Worm (Caenorhabditis elegans) whole organism, late embryonic: ENCODE measurements around the gene Y53F4B.62.

ENCODE experiments used
- C08G9.2 ChIP-seq: sonication (generic microtip); optimal IDR thresholded peaks from 2 replicates; lab custom pipeline; 2016; ENCODE audit warnings: mild to moderate bottlenecking, missing genetic modification characterization, moderate library complexity, missing compliant biosample characterization
- F13H6.1 ChIP-seq: sonication (generic microtip); optimal IDR thresholded peaks from 2 replicates; lab custom pipeline; 2016; ENCODE audit warnings: missing genetic modification characterization, missing compliant biosample characterization
- K02D7.2 ChIP-seq: sonication (generic microtip); optimal IDR thresholded peaks from 2 replicates; lab custom pipeline; 2017; ENCODE audit warnings: mild to moderate bottlenecking, missing genetic modification characterization, missing compliant biosample characterization
- T23F11.4 ChIP-seq: fragments of 200-800 bp; sonication (Bioruptor generic); optimal IDR thresholded peaks from 2 replicates; lab custom pipeline; 2018; ENCODE audit warnings: mild to moderate bottlenecking, missing genetic modification characterization, missing compliant biosample characterization
- Y22D7AL.16 ChIP-seq: sonication (generic microtip); optimal IDR thresholded peaks from 2 replicates; lab custom pipeline; 2016; ENCODE audit warnings: missing genetic modification characterization, missing compliant biosample characterization
- ceh-19 ChIP-seq: fragments of 200-800 bp; sonication (Bioruptor generic); optimal IDR thresholded peaks from 2 replicates; lab custom pipeline; 2018; ENCODE audit warnings: mild to moderate bottlenecking, missing genetic modification characterization, missing compliant biosample characterization
- ceh-2 ChIP-seq: sonication (generic microtip); optimal IDR thresholded peaks from 2 replicates; lab custom pipeline; 2016; ENCODE audit warnings: missing genotype, missing genetic modification characterization, missing compliant biosample characterization
- ceh-34 ChIP-seq: sonication (generic microtip); optimal IDR thresholded peaks from 2 replicates; lab custom pipeline; 2016; ENCODE audit warnings: mild to moderate bottlenecking, missing genetic modification characterization, missing compliant biosample characterization
- ceh-6 ChIP-seq: fragments of 200-800 bp; sonication (Bioruptor generic); optimal IDR thresholded peaks from 2 replicates; lab custom pipeline; 2018; ENCODE audit warnings: mild to moderate bottlenecking, missing genetic modification characterization, missing compliant biosample characterization
- ceh-9 ChIP-seq: sonication (generic microtip); optimal IDR thresholded peaks from 2 replicates; lab custom pipeline; 2016; ENCODE audit warnings: mild to moderate bottlenecking, missing genetic modification characterization, inconsistent platforms, missing compliant biosample characterization
- che-1 ChIP-seq: sonication (generic microtip); optimal IDR thresholded peaks from 2 replicates; lab custom pipeline; 2016; ENCODE audit warnings: mild to moderate bottlenecking, missing genetic modification characterization, missing compliant biosample characterization
- dve-1 ChIP-seq: sonication (generic microtip); optimal IDR thresholded peaks from 2 replicates; lab custom pipeline; 2017; ENCODE audit warnings: antibody characterized with exemption, mild to moderate bottlenecking, missing genetic modification characterization, missing compliant biosample characterization
- elt-4 ChIP-seq: sonication (generic microtip); optimal IDR thresholded peaks from 2 replicates; lab custom pipeline; 2016; ENCODE audit warnings: missing genetic modification characterization, missing compliant biosample characterization
- eyg-1 ChIP-seq: sonication (generic microtip); optimal IDR thresholded peaks from 2 replicates; lab custom pipeline; 2016; ENCODE audit warnings: missing genotype, missing genetic modification characterization, missing compliant biosample characterization
- fax-1 ChIP-seq: sonication (generic microtip); optimal IDR thresholded peaks from 2 replicates; lab custom pipeline; 2016; ENCODE audit warnings: missing genotype, missing genetic modification characterization, missing compliant biosample characterization
- hlh-13 ChIP-seq: fragments of 200-800 bp; sonication (Bioruptor generic); optimal IDR thresholded peaks from 2 replicates; lab custom pipeline; 2018; ENCODE audit warnings: mild to moderate bottlenecking, missing genetic modification characterization, missing compliant biosample characterization
- hlh-6 ChIP-seq: sonication (generic microtip); optimal IDR thresholded peaks from 2 replicates; lab custom pipeline; 2016; ENCODE audit warnings: missing genotype, missing genetic modification characterization, missing compliant biosample characterization
- hlh-8 ChIP-seq: sonication (generic microtip); optimal IDR thresholded peaks from 2 replicates; lab custom pipeline; 2016; ENCODE audit warnings: missing genotype, missing genetic modification characterization, missing compliant biosample characterization
- lim-6 ChIP-seq: sonication (generic microtip); optimal IDR thresholded peaks from 2 replicates; lab custom pipeline; 2016; ENCODE audit warnings: missing genetic modification characterization, missing compliant biosample characterization
- madf-2 ChIP-seq: sonication (generic microtip); optimal IDR thresholded peaks from 2 replicates; lab custom pipeline; 2017; ENCODE audit warnings: missing genetic modification characterization, missing compliant biosample characterization
- mec-3 ChIP-seq: sonication (generic microtip); optimal IDR thresholded peaks from 2 replicates; lab custom pipeline; 2016; ENCODE audit warnings: borderline replicate concordance, missing genetic modification characterization, missing compliant biosample characterization
- npax-4 ChIP-seq: sonication (generic microtip); optimal IDR thresholded peaks from 2 replicates; lab custom pipeline; 2016; ENCODE audit warnings: missing genetic modification characterization, missing compliant biosample characterization
- odd-2 ChIP-seq: sonication (generic microtip); optimal IDR thresholded peaks from 2 replicates; lab custom pipeline; 2017; ENCODE audit warnings: antibody characterized with exemption, mild to moderate bottlenecking, missing genetic modification characterization, missing compliant biosample characterization
- pha-2 ChIP-seq: sonication (generic microtip); optimal IDR thresholded peaks from 2 replicates; lab custom pipeline; 2017; ENCODE audit warnings: mild to moderate bottlenecking, missing genetic modification characterization, missing compliant biosample characterization
- pha-4 ChIP-seq: fragments of 150-350 bp; optimal IDR thresholded peaks from 2 replicates; lab custom pipeline; 2018; ENCODE audit warnings: missing biosample characterization, missing genetic modification reagents, missing genetic modification characterization
- ref-2 ChIP-seq: sonication (generic microtip); optimal IDR thresholded peaks from 2 replicates; lab custom pipeline; 2016; ENCODE audit warnings: missing genetic modification characterization, missing compliant biosample characterization
- rnt-1 ChIP-seq: sonication (generic microtip); optimal IDR thresholded peaks from 2 replicates; lab custom pipeline; 2016; ENCODE audit warnings: missing genetic modification characterization, missing compliant biosample characterization
- sdc-2 ChIP-seq: sonication (generic microtip); optimal IDR thresholded peaks from 2 replicates; lab custom pipeline; 2016; ENCODE audit warnings: missing genotype, missing genetic modification characterization, missing compliant biosample characterization
- sox-2 ChIP-seq: fragments of 200-800 bp; sonication (Bioruptor generic); IDR thresholded peaks from 2 replicates; pipeline ENCODE4 v1.3.6; 2022; ENCODE audit warnings: missing genetic modification reagents, missing genetic modification characterization, missing compliant biosample characterization
- syd-9 ChIP-seq: sonication (generic microtip); optimal IDR thresholded peaks from 2 replicates; lab custom pipeline; 2016; ENCODE audit warnings: mild to moderate bottlenecking, missing genetic modification characterization, moderate library complexity, missing compliant biosample characterization
- unc-3 ChIP-seq, 2 experiments: fragments of 200-800 bp in 1 of 2; sonication (Bioruptor generic) in 1 of 2; sonication (generic microtip) in 1 of 2; conservative IDR thresholded peaks in 1 of 2; optimal IDR thresholded peaks in 1 of 2; 2 replicates each; pipeline versions ENCODE4 v1.3.6 to Lab custom; 2016 to 2022; ENCODE audit warnings: missing compliant biosample characterization in 2 of 2, missing genetic modification characterization in 2 of 2, missing genetic modification reagents in 1 of 2
- unc-42 ChIP-seq: sonication (generic microtip); optimal IDR thresholded peaks from 2 replicates; lab custom pipeline; 2016; ENCODE audit warnings: missing genotype, missing genetic modification characterization, missing compliant biosample characterization
- unc-55 ChIP-seq: sonication (generic microtip); optimal IDR thresholded peaks from 2 replicates; lab custom pipeline; 2017; ENCODE audit warnings: missing biosample characterization, missing genetic modification reagents, missing genetic modification characterization
- unc-86 ChIP-seq: sonication (generic microtip); optimal IDR thresholded peaks from 2 replicates; lab custom pipeline; 2016; ENCODE audit warnings: missing genetic modification characterization, missing compliant biosample characterization
- ztf-16 ChIP-seq: sonication (generic microtip); optimal IDR thresholded peaks from 2 replicates; lab custom pipeline; 2017; ENCODE audit warnings: missing genetic modification characterization, missing compliant biosample characterization

Y53F4B.62 gene

DNA sequence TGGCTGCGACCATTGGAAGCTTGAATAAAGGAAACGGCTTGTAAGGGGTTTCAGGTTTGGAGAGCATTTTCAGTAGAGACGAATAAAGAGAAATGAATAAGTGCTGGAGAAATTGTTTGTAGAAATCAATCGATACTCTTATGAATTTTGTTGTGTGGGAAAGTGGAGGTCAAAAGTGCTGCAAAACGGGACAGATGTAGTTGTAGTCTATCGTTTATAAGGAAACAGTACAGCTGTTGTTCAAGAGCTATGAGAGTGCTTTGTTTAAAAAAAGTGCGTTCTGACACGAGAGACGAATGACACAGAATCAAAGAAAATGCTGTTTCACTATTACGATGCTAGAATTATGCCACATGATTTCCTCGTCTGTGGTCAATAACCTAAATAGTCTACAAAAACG lies at the start of gene Y53F4B.62:
Gene Y53F4B.62 (minus strand): TSS at position 101 of the 400 bp plus-strand sequence.
- TF ChIP-seq ceh-34 (tag; lab: Kevin White, UChicago), result no peak
- no peak for TF ChIP-seq ceh-6
- TF ChIP-seq che-1 (tag; lab: Kevin White, UChicago), result no peak
- no peak for TF ChIP-seq hlh-8 (tag; lab: Kevin White, UChicago)
- TF ChIP-seq unc-42, result no peak
- no peak for TF ChIP-seq ceh-9 (tag; lab: Kevin White, UChicago)
- no peak for TF ChIP-seq unc-55 (GFP tag; lab: Kevin White, UChicago)
- TF ChIP-seq pha-4, result no peak
- no peak for TF ChIP-seq mec-3 (tag; lab: Kevin White, UChicago)
- no peak for TF ChIP-seq elt-4
- TF ChIP-seq rnt-1, result no peak
- TF ChIP-seq ref-2 (tag; lab: Kevin White, UChicago), result no peak
- no peak for TF ChIP-seq F13H6.1 (tag; lab: Kevin White, UChicago)

DNA sequence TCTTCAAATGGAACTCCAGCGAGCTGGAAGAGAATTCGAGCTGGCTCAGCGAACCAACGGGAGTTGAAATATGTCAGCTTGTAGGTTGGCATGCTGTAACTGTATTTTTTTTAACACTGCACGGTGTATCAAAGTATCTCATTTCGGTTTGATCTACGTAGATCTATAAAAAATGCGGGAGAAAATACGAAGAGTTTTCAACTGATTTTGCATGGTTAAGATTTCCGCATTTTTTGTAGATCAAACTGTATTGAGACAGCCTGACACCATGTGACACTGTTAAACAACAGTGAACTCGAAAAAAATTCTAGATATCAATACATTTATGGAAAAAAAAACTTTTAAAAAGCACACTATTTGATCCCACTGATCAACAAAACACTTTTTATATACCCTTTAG lies 48.1 kb upstream of the Y53F4B.62 start, which contains the start of gene gst-32:
Gene gst-32 (minus strand): TSS at position 101 of the 400 bp plus-strand sequence.
- TF ChIP-seq odd-2 (tag; lab: Kevin White, UChicago) (no peak), hlh-6 (no peak), npax-4 (no peak), ceh-19 (no peak), T23F11.4 (GFP tag; lab: Kevin White, UChicago) (no peak), madf-2 (tag; lab: Kevin White, UChicago) (no peak), unc-86 (tag; lab: Kevin White, UChicago) (no peak), dve-1 (tag; lab: Kevin White, UChicago) (no peak), rnt-1 (no peak), eyg-1 (no peak), K02D7.2 (no peak), fax-1 (tag; lab: Kevin White, UChicago) (no peak), sox-2 (no peak), hlh-13 (GFP tag; lab: Kevin White, UChicago) (no peak), C08G9.2 (no peak), lim-6 (tag; lab: Kevin White, UChicago) (no peak), F13H6.1 (tag; lab: Kevin White, UChicago) (no peak), ztf-16 (tag; lab: Kevin White, UChicago) (no peak), hlh-8 (tag; lab: Kevin White, UChicago) (no peak)

DNA sequence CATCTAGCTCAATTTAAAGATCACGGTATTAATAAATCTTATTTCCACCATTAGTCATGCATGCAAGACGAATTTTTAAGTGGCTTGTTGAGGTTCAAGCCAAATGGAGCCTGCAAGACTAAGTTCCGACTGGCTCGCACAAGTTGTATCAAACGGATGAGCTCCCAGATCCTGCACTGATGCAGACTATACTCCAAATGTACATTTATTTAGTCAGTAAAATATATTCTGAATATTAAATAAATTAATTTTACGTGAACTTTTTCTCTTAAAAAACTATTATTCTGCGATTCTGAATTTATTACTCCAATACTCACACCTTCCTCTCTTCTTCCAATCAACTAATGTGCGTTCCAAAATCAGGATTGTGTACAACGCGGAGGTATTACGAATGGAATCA lies 45.2 kb upstream of the Y53F4B.62 start, which contains the start of gene Y53F4B.36:
Gene Y53F4B.36 (plus strand): TSS at position 301 of the 400 bp plus-strand sequence.
- TF ChIP-seq unc-42 (no peak), lim-6 (tag; lab: Kevin White, UChicago) (no peak), npax-4 (no peak), ceh-2 (tag; lab: Kevin White, UChicago) (no peak), sdc-2 (tag; lab: Kevin White, UChicago) (no peak)

- TF ChIP-seq C08G9.2 (no peak), ref-2 (tag; lab: Kevin White, UChicago) (no peak), syd-9 (tag; lab: Kevin White, UChicago) (no peak), unc-3 (GFP tag; conservative IDR thresholded peaks at IDR 0.05; lab: Robert Waterston, UW) (no peak), unc-3 (tag; optimal IDR thresholded peaks at IDR 0.05; lab: Kevin White, UChicago) (no peak), pha-2 (no peak), npax-4 (no peak), Y22D7AL.16 (tag; lab: Kevin White, UChicago) (no peak)
Measured at ce11 chrII:15174915-15175548, 44.6 kb upstream of the Y53F4B.62 start, which contains the start of gene gst-31. TSS of gene gst-31 (minus strand) at chrII:15174965.
